Worm (Caenorhabditis elegans) whole organism, L4 larva: ENCODE results near the gene taf-2.

Experiments used
- D1046.2 ChIP-seq: fragments of 200-800 bp; sonication (Bioruptor generic); IDR thresholded peaks from 2 replicates; pipeline ENCODE4 v1.3.6; 2022; ENCODE audit warnings: missing genetic modification characterization, missing compliant biosample characterization
- Y105C5A.15 ChIP-seq: fragments of 200-800 bp; sonication (Bioruptor generic); IDR thresholded peaks from 2 replicates; pipeline ENCODE4 v1.3.6; 2022; ENCODE audit warnings: missing genetic modification characterization, missing compliant biosample characterization
- aha-1 ChIP-seq: fragments of 150-350 bp; peaks from one replicate; lab custom pipeline; 2014; ENCODE audit warnings: missing biosample characterization, missing genetic modification characterization
- aly-2 ChIP-seq: sonication (generic microtip); optimal IDR thresholded peaks from 2 replicates; lab custom pipeline; 2018; ENCODE audit warnings: missing biosample characterization, missing genetic modification characterization
- ceh-32 ChIP-seq: sonication (generic microtip); optimal IDR thresholded peaks from 2 replicates; lab custom pipeline; 2016; ENCODE audit warnings: mild to moderate bottlenecking, missing genetic modification characterization, missing compliant biosample characterization; ENCODE audit not compliant: poor library complexity
- cey-2 ChIP-seq: sonication (generic microtip); optimal IDR thresholded peaks from 3 replicates; lab custom pipeline; 2017; ENCODE audit warnings: missing genetic modification characterization, mild to moderate bottlenecking, missing compliant biosample characterization, antibody characterized with exemption, borderline replicate concordance; ENCODE audit not compliant: insufficient read depth
- daf-16 ChIP-seq, 3 experiments: sonication (generic microtip); optimal IDR thresholded peaks; 2 replicates each; lab custom pipeline; 2016 to 2017; ENCODE audit warnings: missing genetic modification characterization in 3 of 3, missing genetic modification reagents in 3 of 3, mild to moderate bottlenecking in 2 of 3, missing compliant biosample characterization in 2 of 3, missing biosample characterization in 1 of 3, moderate library complexity in 1 of 3
- daf-8 ChIP-seq: fragments of 200-800 bp; sonication (Bioruptor generic); IDR thresholded peaks from 2 replicates; pipeline ENCODE4 v1.3.6; 2022; ENCODE audit warnings: missing genetic modification characterization, missing compliant biosample characterization
- dve-1 ChIP-seq: sonication (generic microtip); optimal IDR thresholded peaks from 2 replicates; lab custom pipeline; 2017; ENCODE audit warnings: antibody characterized with exemption, mild to moderate bottlenecking, missing genetic modification characterization, missing compliant biosample characterization; ENCODE audit not compliant: insufficient read depth
- lim-7 ChIP-seq: fragments of 200-800 bp; sonication (Bioruptor generic); IDR thresholded peaks from 2 replicates; pipeline ENCODE4 v1.3.6; 2022; ENCODE audit warnings: missing genetic modification characterization, missing compliant biosample characterization
- lin-39 ChIP-seq: fragments of 150-350 bp; optimal IDR thresholded peaks from 2 replicates; lab custom pipeline; 2014; ENCODE audit warnings: missing biosample characterization, missing genetic modification reagents, missing genetic modification characterization
- mdt-29 ChIP-seq: fragments of 200-800 bp; sonication (Bioruptor generic); IDR thresholded peaks from 2 replicates; pipeline ENCODE4 v1.3.6; 2022; ENCODE audit warnings: missing genetic modification reagents, missing genetic modification characterization, missing compliant biosample characterization
- mep-1 ChIP-seq: fragments of 150-350 bp; sonication (generic microtip); optimal IDR thresholded peaks from 3 replicates; lab custom pipeline; 2014; ENCODE audit warnings: missing biosample characterization, missing genetic modification characterization
- mes-2 ChIP-seq: sonication (generic microtip); optimal IDR thresholded peaks from 2 replicates; lab custom pipeline; 2016; ENCODE audit warnings: missing genotype, mild to moderate bottlenecking, missing genetic modification characterization, missing compliant biosample characterization; ENCODE audit not compliant: poor library complexity, severe bottlenecking
- nhr-48 ChIP-seq: sonication (generic microtip); optimal IDR thresholded peaks from 2 replicates; lab custom pipeline; 2016; ENCODE audit warnings: mild to moderate bottlenecking, missing genetic modification characterization, missing compliant biosample characterization
- pha-4 ChIP-seq, 2 experiments: fragments of 150-350 bp in 1 of 2; fragments of 200-800 bp in 1 of 2; sonication (Bioruptor generic) in 1 of 2; IDR thresholded peaks in 1 of 2; optimal IDR thresholded peaks in 1 of 2; 2 replicates each; pipeline versions ENCODE4 v1.3.6 to Lab custom; 2014 to 2022; ENCODE audit warnings: missing genetic modification characterization in 2 of 2, missing genetic modification reagents in 2 of 2, missing biosample characterization in 1 of 2, missing compliant biosample characterization in 1 of 2
- php-3 ChIP-seq: fragments of 200-800 bp; sonication (Bioruptor generic); IDR thresholded peaks from 2 replicates; pipeline ENCODE4 v1.3.6; 2022; ENCODE audit warnings: missing genetic modification reagents, missing genetic modification characterization, missing compliant biosample characterization
- set-16 ChIP-seq: fragments of 200-800 bp; sonication (Bioruptor generic); IDR thresholded peaks from 2 replicates; pipeline ENCODE4 v1.3.6; 2022; ENCODE audit warnings: missing genetic modification reagents, missing genetic modification characterization, missing compliant biosample characterization
- tra-1 ChIP-seq: fragments of 200-800 bp; sonication (Bioruptor generic); IDR thresholded peaks from 2 replicates; pipeline ENCODE4 v1.3.6; 2022; ENCODE audit warnings: missing genetic modification reagents, missing genetic modification characterization, missing compliant biosample characterization
- unc-130 ChIP-seq: sonication (generic microtip); optimal IDR thresholded peaks from 2 replicates; lab custom pipeline; 2016; ENCODE audit warnings: missing genetic modification reagents, missing genetic modification characterization, missing compliant biosample characterization
- unc-62 ChIP-seq, 3 experiments: fragments of 150-350 bp in 1 of 3; sonication (generic microtip); optimal IDR thresholded peaks in 2 of 3; peaks in 1 of 3; 1 replicate in 1 of 3; 2 replicates in 2 of 3; lab custom pipeline; 2014 to 2017; ENCODE audit warnings: missing biosample characterization in 3 of 3, missing genetic modification characterization in 3 of 3, missing genetic modification reagents in 3 of 3, missing genotype in 1 of 3
- zfp-3 ChIP-seq: fragments of 200-800 bp; sonication (Bioruptor generic); conservative IDR thresholded peaks from 2 replicates; pipeline ENCODE4 v1.3.6; 2022; ENCODE audit warnings: missing genetic modification reagents, missing genetic modification characterization, missing compliant biosample characterization

taf-2 gene

ce11 chrIV:3597356-3597755 lies 3.9 kb upstream of the taf-2 start:
- TF ChIP-seq daf-16 (GFP tag; optimal IDR thresholded peaks at IDR 0.05; lab: Kevin White, UChicago) (no peak), daf-16 (tag; optimal IDR thresholded peaks at IDR 0.05; lab: Kevin White, UChicago) (no peak), unc-62 (GFP tag; optimal IDR thresholded peaks at IDR 0.05 in 1 of 2; lab: Kevin White, UChicago) (peak in 1 of 2 experiments; percentile 97), unc-62 (tag; optimal IDR thresholded peaks at IDR 0.05; lab: Kevin White, UChicago) (no peak)

ce11 chrIV:3590821-3591220 lies 2.6 kb downstream of the taf-2 start:
- TF ChIP-seq aly-2 (tag; lab: Kevin White, UChicago), result no peak
- no peak for TF ChIP-seq ceh-32 (tag; lab: Kevin White, UChicago)
- TF ChIP-seq php-3 (GFP tag; lab: Robert Waterston, UW), result 0 out of 2 replicates have a peak, but pooled peaks have one; percentile 22
- peak; percentile 57 for TF ChIP-seq set-16 (GFP tag; lab: Robert Waterston, UW)
- TF ChIP-seq dve-1 (tag; lab: Kevin White, UChicago), result no peak

- TF ChIP-seq tra-1 (GFP tag; lab: Robert Waterston, UW) (0 out of 2 replicates have a peak, but pooled peaks have one; percentile 26), set-16 (GFP tag; lab: Robert Waterston, UW) (0 out of 2 replicates have a peak, but pooled peaks have one; percentile 14)
These were observed 10.6 kb downstream of the taf-2 start, which contains the start of gene blos-7 for ce11 chrIV:3582806-3583205. Gene blos-7, minus strand, starts transcription at chrIV:3582906.

- TF ChIP-seq php-3 (GFP tag; lab: Robert Waterston, UW), result no peak
- no peak for TF ChIP-seq mes-2
These were observed 13.9 kb downstream of the taf-2 start, which contains the start of gene Y37E11B.1 for ce11 chrIV:3579477-3579975. Gene Y37E11B.1, plus strand, starts transcription at chrIV:3579621.

ce11 chrIV:3578667-3579066 lies 14.7 kb downstream of the taf-2 start:
- TF ChIP-seq D1046.2 (GFP tag; lab: Robert Waterston, UW) (no peak), mep-1 (tag; lab: Kevin White, UChicago) (no peak), nhr-48 (tag; lab: Kevin White, UChicago) (no peak), lin-39 (no peak), unc-62 (GFP tag; optimal IDR thresholded peaks at IDR 0.05 in 1 of 2; lab: Kevin White, UChicago) (peak in 1 of 2 experiments; percentile 72), unc-62 (tag; optimal IDR thresholded peaks at IDR 0.05; lab: Kevin White, UChicago) (no peak)

- TF ChIP-seq Y105C5A.15 (no peak), dve-1 (tag; lab: Kevin White, UChicago) (no peak), unc-130 (no peak), aha-1 (no peak), pha-4 (GFP tag; IDR thresholded peaks at IDR 0.05; lab: Robert Waterston, UW) (no peak), pha-4 (tag; optimal IDR thresholded peaks at IDR 0.05; lab: Kevin White, UChicago) (no peak), zfp-3 (GFP tag; lab: Robert Waterston, UW) (no peak), cey-2 (tag; lab: Kevin White, UChicago) (no peak)
These were observed 15.3 kb downstream of the taf-2 start, which contains the start of gene Y37E11B.2 for ce11 chrIV:3578155-3578554. Gene Y37E11B.2, plus strand, starts transcription at chrIV:3578455.

- TF ChIP-seq set-16 (GFP tag; lab: Robert Waterston, UW), result peak; percentile 69
- TF ChIP-seq lim-7 (GFP tag; lab: Robert Waterston, UW), result no peak
These were observed 22.8 kb downstream of the taf-2 start for ce11 chrIV:3570612-3571011.

- TF ChIP-seq set-16 (GFP tag; lab: Robert Waterston, UW), result peak; percentile 47; the same call in 1 of the 2 replicates
- TF ChIP-seq mdt-29 (GFP tag; lab: Robert Waterston, UW), result no peak
- no peak for TF ChIP-seq daf-8 (GFP tag; lab: Robert Waterston, UW)
These were observed 24.8 kb downstream of the taf-2 start, which contains the start of gene otpl-1 for ce11 chrIV:3568608-3569007. Gene otpl-1, plus strand, starts transcription at chrIV:3568979.
